Worm (Caenorhabditis elegans): ENCODE results near the gene ncs-7.

DNA sequence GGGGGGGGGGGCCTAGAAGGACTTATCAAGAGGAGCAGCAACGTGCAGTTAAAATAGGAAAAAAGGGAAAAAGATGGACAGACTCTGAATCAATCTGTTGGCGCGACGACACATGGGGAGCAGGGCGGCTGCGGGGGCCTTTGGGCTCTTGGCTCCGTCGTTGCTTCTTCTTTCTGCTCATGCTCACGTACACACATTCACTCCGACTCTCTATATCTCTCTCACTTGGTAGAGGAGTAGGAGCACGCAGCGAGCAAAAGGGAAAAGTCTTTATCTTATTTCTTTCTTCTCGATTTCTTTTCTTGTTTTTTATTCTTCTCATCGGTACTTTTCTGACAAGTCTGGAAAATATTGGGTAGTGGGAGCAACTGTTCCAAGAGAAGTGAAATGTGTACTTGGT, 14.0 kb downstream of the ncs-7 start:
- TF ChIP-seq flt-1 (GFP tag; IDR thresholded peaks at IDR 0.05) (0 out of 2 replicates have a peak, but pooled peaks have one; percentile 11), T22C8.4 (GFP tag; IDR thresholded peaks at IDR 0.05) (no peak), med-1 (GFP tag; optimal IDR thresholded peaks at IDR 0.05; ENCODE audit: insufficient read depth) (no peak), ref-1 (GFP tag; conservative IDR thresholded peaks at IDR 0.05) (no peak)

Measured in whole organism, midembryonic.